Worm (Caenorhabditis elegans): ENCODE results near the gene C09H5.7.

The C09H5.7 gene

ce11 chrV:8034811-8035210 lies 50.2 kb downstream of the C09H5.7 start, which contains the start of gene algn-12:
algn-12 (plus strand) TSS chrV:8035111.
- TF ChIP-seq fkh-10 (GFP tag; optimal IDR thresholded peaks at IDR 0.05) (no peak), nhr-76 (tag; optimal IDR thresholded peaks at IDR 0.05) (no peak), jun-1 (tag; optimal IDR thresholded peaks at IDR 0.05) (no peak), nhr-28 (tag; optimal IDR thresholded peaks at IDR 0.05) (no peak), nhr-77 (tag; optimal IDR thresholded peaks at IDR 0.05) (no peak), unc-62 (GFP tag; optimal IDR thresholded peaks at IDR 0.05) (no peak), ztf-11 (tag; optimal IDR thresholded peaks at IDR 0.05) (no peak), mdl-1 (tag; optimal IDR thresholded peaks at IDR 0.05) (no peak), lin-39 (tag; optimal IDR thresholded peaks at IDR 0.05) (no peak), elt-3 (tag; optimal IDR thresholded peaks at IDR 0.05) (no peak), unc-39 (tag; optimal IDR thresholded peaks at IDR 0.05) (no peak), ama-1 (optimal IDR thresholded peaks at IDR 0.05) (no peak), pha-4 (tag; optimal IDR thresholded peaks at IDR 0.05) (no peak), nhr-11 (tag; optimal IDR thresholded peaks at IDR 0.05) (no peak), lsy-12 (tag; optimal IDR thresholded peaks at IDR 0.05) (no peak), egl-5 (tag; optimal IDR thresholded peaks at IDR 0.05) (no peak), ZK546.5 (tag; optimal IDR thresholded peaks at IDR 0.05) (no peak), lin-15B (tag; optimal IDR thresholded peaks at IDR 0.05) (no peak), egl-27 (tag; optimal IDR thresholded peaks at IDR 0.05) (no peak), ceh-82 (tag; optimal IDR thresholded peaks at IDR 0.05) (no peak)
